Worm (Caenorhabditis elegans) whole organism, L1 larva: Measurements from ENCODE around the gene clec-2.
A peak's percentile ranks its signal among the peaks of the same experiment; 100 is the strongest.

Experiments
- C04F5.9 ChIP-seq: sonication (generic microtip); optimal IDR thresholded peaks from 2 replicates; lab custom pipeline; 2016; ENCODE audit warnings: missing genetic modification characterization, missing compliant biosample characterization
- C16A3.4 ChIP-seq: fragments of 150-350 bp; optimal IDR thresholded peaks from 2 replicates; lab custom pipeline; 2014; ENCODE audit warnings: missing biosample characterization, missing genetic modification characterization
- F16B12.6 ChIP-seq: fragments of 150-350 bp; optimal IDR thresholded peaks from 2 replicates; lab custom pipeline; 2014; ENCODE audit warnings: missing biosample characterization, missing genetic modification characterization
- ama-1 ChIP-seq: fragments of 150-350 bp; optimal IDR thresholded peaks from 2 replicates; lab custom pipeline; 2014
- blmp-1 ChIP-seq: fragments of 150-350 bp; optimal IDR thresholded peaks from 2 replicates; lab custom pipeline; 2014; ENCODE audit warnings: missing biosample characterization, missing genetic modification characterization
- ceh-82 ChIP-seq, 3 experiments: fragments of 150-350 bp in 1 of 3; sonication (generic microtip) in 2 of 3; optimal IDR thresholded peaks; 2 replicates each; lab custom pipeline; 2014 to 2017; ENCODE audit warnings: missing biosample characterization in 3 of 3, missing genetic modification characterization in 3 of 3
- ces-1 ChIP-seq: fragments of 150-350 bp; optimal IDR thresholded peaks from 2 replicates; lab custom pipeline; 2014; ENCODE audit warnings: missing biosample characterization, missing genetic modification reagents, missing genetic modification characterization
- dpl-1 ChIP-seq, 3 experiments: fragments of 150-350 bp in 2 of 3; sonication (generic microtip) in 1 of 3; optimal IDR thresholded peaks; 2 replicates each; lab custom pipeline; 2014 to 2017; ENCODE audit warnings: missing biosample characterization in 3 of 3, missing genetic modification characterization in 3 of 3, missing genetic modification reagents in 3 of 3
- dsc-1 ChIP-seq: sonication (generic microtip); optimal IDR thresholded peaks from 2 replicates; lab custom pipeline; 2016; ENCODE audit warnings: mild to moderate bottlenecking, missing genetic modification characterization, missing compliant biosample characterization
- efl-1 ChIP-seq, 4 experiments: fragments of 150-350 bp; optimal IDR thresholded peaks in 3 of 4; peaks in 1 of 4; 1 replicate in 1 of 4; 2 replicates in 3 of 4; lab custom pipeline; 2014; ENCODE audit warnings: missing biosample characterization in 2 of 4, missing genetic modification characterization in 2 of 4, missing genetic modification reagents in 2 of 4
- egl-13 ChIP-seq: sonication (generic microtip); optimal IDR thresholded peaks from 2 replicates; lab custom pipeline; 2016; ENCODE audit warnings: missing genotype, missing genetic modification reagents, missing genetic modification characterization, missing compliant biosample characterization
- fkh-8 ChIP-seq: sonication (generic microtip); optimal IDR thresholded peaks from 2 replicates; lab custom pipeline; 2016; ENCODE audit warnings: mild to moderate bottlenecking, missing genetic modification characterization, missing compliant biosample characterization
- grh-1 ChIP-seq: fragments of 200-800 bp; sonication (Bioruptor generic); IDR thresholded peaks from 2 replicates; pipeline ENCODE4 v1.3.6; 2022; ENCODE audit warnings: missing genetic modification reagents, missing genetic modification characterization, missing compliant biosample characterization
- hlh-17 ChIP-seq: fragments of 200-800 bp; sonication (Bioruptor generic); optimal IDR thresholded peaks from 2 replicates; lab custom pipeline; 2018; ENCODE audit warnings: missing genetic modification characterization, mild to moderate bottlenecking, missing compliant biosample characterization, moderate library complexity, borderline replicate concordance
- hpl-2 ChIP-seq: fragments of 150-350 bp; optimal IDR thresholded peaks from 2 replicates; lab custom pipeline; 2014; ENCODE audit warnings: missing biosample characterization, missing genetic modification reagents, missing genetic modification characterization
- isw-1 ChIP-seq: fragments of 200-800 bp; sonication (Bioruptor generic); IDR thresholded peaks from 2 replicates; pipeline ENCODE4 v1.3.6; 2022; ENCODE audit warnings: missing genetic modification characterization, missing compliant biosample characterization
- jun-1 ChIP-seq: fragments of 150-350 bp; optimal IDR thresholded peaks from 2 replicates; lab custom pipeline; 2014; ENCODE audit warnings: missing biosample characterization, missing genetic modification reagents, missing genetic modification characterization
- lin-14 ChIP-seq: fragments of 200-800 bp; sonication (Bioruptor generic); optimal IDR thresholded peaks from 2 replicates; lab custom pipeline; 2018; ENCODE audit warnings: mild to moderate bottlenecking, missing genetic modification characterization, moderate library complexity, missing compliant biosample characterization
- lin-35 ChIP-seq, 2 experiments: fragments of 150-350 bp; optimal IDR thresholded peaks; 2 replicates each; lab custom pipeline; 2014; ENCODE audit warnings: missing biosample characterization in 2 of 2, missing genetic modification characterization in 2 of 2, missing genetic modification reagents in 2 of 2
- lin-39 ChIP-seq: fragments of 150-350 bp; optimal IDR thresholded peaks from 2 replicates; lab custom pipeline; 2014; ENCODE audit warnings: missing biosample characterization, missing genetic modification reagents, missing genetic modification characterization
- lir-3 ChIP-seq: sonication (generic microtip); optimal IDR thresholded peaks from 2 replicates; lab custom pipeline; 2016; ENCODE audit warnings: mild to moderate bottlenecking, missing genetic modification characterization, moderate library complexity, missing compliant biosample characterization; ENCODE audit not compliant: poor library complexity
- lsy-2 ChIP-seq, 2 experiments: fragments of 150-350 bp; optimal IDR thresholded peaks; 2 replicates each; lab custom pipeline; 2014; ENCODE audit warnings: missing biosample characterization in 2 of 2, missing genetic modification characterization in 2 of 2
- mdl-1 ChIP-seq, 2 experiments: fragments of 150-350 bp; optimal IDR thresholded peaks; 2 replicates each; lab custom pipeline; 2014 to 2017; ENCODE audit warnings: missing biosample characterization in 2 of 2, missing genetic modification characterization in 2 of 2, inconsistent platforms in 1 of 2
- nhr-11 ChIP-seq: fragments of 150-350 bp; optimal IDR thresholded peaks from 2 replicates; lab custom pipeline; 2014; ENCODE audit warnings: missing biosample characterization, missing genetic modification characterization
- nhr-20 ChIP-seq: sonication (generic microtip); optimal IDR thresholded peaks from 2 replicates; lab custom pipeline; 2016; ENCODE audit warnings: mild to moderate bottlenecking, missing genetic modification characterization, missing compliant biosample characterization
- nhr-28 ChIP-seq: fragments of 150-350 bp; optimal IDR thresholded peaks from 2 replicates; lab custom pipeline; 2014; ENCODE audit warnings: missing biosample characterization, missing genetic modification characterization
- nhr-47 ChIP-seq: sonication (generic microtip); optimal IDR thresholded peaks from 2 replicates; lab custom pipeline; 2016; ENCODE audit warnings: mild to moderate bottlenecking, missing genetic modification characterization, moderate library complexity, missing compliant biosample characterization
- nhr-71 ChIP-seq: sonication (generic microtip); optimal IDR thresholded peaks from 2 replicates; lab custom pipeline; 2016; ENCODE audit warnings: mild to moderate bottlenecking, missing genetic modification characterization, moderate library complexity, missing compliant biosample characterization
- nhr-77 ChIP-seq: fragments of 150-350 bp; optimal IDR thresholded peaks from 2 replicates; lab custom pipeline; 2014; ENCODE audit warnings: missing biosample characterization, missing genetic modification characterization
- nhr-84 ChIP-seq: sonication (generic microtip); optimal IDR thresholded peaks from 2 replicates; lab custom pipeline; 2017; ENCODE audit warnings: missing biosample characterization, missing genetic modification characterization
- nhr-85 ChIP-seq: sonication (generic microtip); peaks from one replicate; lab custom pipeline; 2016; ENCODE audit warnings: missing genetic modification characterization, inconsistent platforms, missing compliant biosample characterization
- nhr-90 ChIP-seq: sonication (generic microtip); optimal IDR thresholded peaks from 2 replicates; lab custom pipeline; 2016; ENCODE audit warnings: mild to moderate bottlenecking, missing genetic modification characterization, missing compliant biosample characterization; ENCODE audit not compliant: poor library complexity
- pag-3 ChIP-seq: sonication (generic microtip); optimal IDR thresholded peaks from 2 replicates; lab custom pipeline; 2017; ENCODE audit warnings: missing genetic modification characterization, mild to moderate bottlenecking, missing compliant biosample characterization, antibody characterized with exemption, borderline replicate concordance; ENCODE audit not compliant: insufficient read depth
- pax-3 ChIP-seq: fragments of 200-800 bp; sonication (Bioruptor generic); optimal IDR thresholded peaks from 2 replicates; lab custom pipeline; 2018; ENCODE audit warnings: mild to moderate bottlenecking, missing genetic modification characterization, moderate library complexity, missing compliant biosample characterization
- pqm-1 ChIP-seq: sonication (generic microtip); optimal IDR thresholded peaks from 3 replicates; lab custom pipeline; 2017; ENCODE audit warnings: missing biosample characterization, missing genetic modification characterization
- rnt-1 ChIP-seq: sonication (generic microtip); optimal IDR thresholded peaks from 2 replicates; lab custom pipeline; 2016; ENCODE audit warnings: mild to moderate bottlenecking, missing genetic modification characterization, moderate library complexity, missing compliant biosample characterization
- snu-23 ChIP-seq: sonication (generic microtip); optimal IDR thresholded peaks from 2 replicates; lab custom pipeline; 2016; ENCODE audit warnings: missing genetic modification characterization, missing compliant biosample characterization
- sox-4 ChIP-seq: sonication (generic microtip); optimal IDR thresholded peaks from 2 replicates; lab custom pipeline; 2016; ENCODE audit warnings: missing genetic modification characterization, missing compliant biosample characterization
- swsn-7 ChIP-seq: sonication (generic microtip); optimal IDR thresholded peaks from 2 replicates; lab custom pipeline; 2016; ENCODE audit warnings: missing genetic modification characterization, missing compliant biosample characterization
- tbx-2 ChIP-seq: sonication (generic microtip); optimal IDR thresholded peaks from 2 replicates; lab custom pipeline; 2016; ENCODE audit warnings: missing genetic modification characterization, missing compliant biosample characterization
- unc-98 ChIP-seq: fragments of 200-800 bp; sonication (Bioruptor generic); IDR thresholded peaks from 2 replicates; pipeline ENCODE4 v1.3.6; 2022; ENCODE audit warnings: missing genetic modification characterization, missing compliant biosample characterization
- xbp-1 ChIP-seq: sonication (generic microtip); optimal IDR thresholded peaks from 2 replicates; lab custom pipeline; 2016; ENCODE audit warnings: missing genetic modification characterization, missing compliant biosample characterization
- ztf-11 ChIP-seq, 2 experiments: sonication (generic microtip); optimal IDR thresholded peaks; 2 replicates each; lab custom pipeline; 2016 to 2017; ENCODE audit warnings: missing genetic modification characterization in 2 of 2, missing biosample characterization in 1 of 2, missing compliant biosample characterization in 1 of 2
- ztf-4 ChIP-seq: fragments of 150-350 bp; optimal IDR thresholded peaks from 2 replicates; lab custom pipeline; 2014; ENCODE audit warnings: missing biosample characterization, missing genetic modification characterization

The clec-2 gene

DNA sequence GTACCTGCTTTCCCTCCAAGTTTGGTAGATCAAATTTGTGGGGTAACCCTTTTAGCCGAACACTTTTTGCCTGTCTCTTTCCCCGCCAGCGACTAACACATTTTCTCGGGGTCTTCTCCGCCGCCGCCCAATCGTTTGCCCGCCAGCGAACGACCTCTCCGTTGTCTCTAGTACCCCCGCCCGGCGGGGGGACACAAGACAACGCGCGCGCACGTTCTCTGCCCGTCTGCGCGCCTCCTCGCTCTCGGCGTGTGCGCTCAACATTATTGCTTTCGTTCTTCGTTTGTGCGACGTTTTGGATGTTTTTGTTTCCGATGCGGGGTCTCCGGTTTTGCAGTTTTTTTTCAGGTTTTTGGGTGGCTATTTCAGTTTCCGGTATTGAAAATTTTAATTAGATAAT is 32.3 kb upstream of the clec-2 start (continued):
- TF ChIP-seq nhr-85 (tag; lab: Kevin White, UChicago) (no peak), egl-13 (no peak), lin-39 (tag; lab: Kevin White, UChicago) (no peak), jun-1 (tag; lab: Kevin White, UChicago) (no peak), rnt-1 (tag; lab: Kevin White, UChicago) (peak; percentile 24), F16B12.6 (tag; lab: Kevin White, UChicago) (no peak), ama-1 (lab: Kevin White, UChicago) (no peak), dpl-1 (GFP tag; optimal IDR thresholded peaks at IDR 0.05; lab: Kevin White, UChicago) (peak in 1 of 3 experiments; percentile 9), nhr-28 (tag; lab: Kevin White, UChicago) (no peak), unc-98 (GFP tag; lab: Robert Waterston, UW) (no peak), ztf-11 (tag; optimal IDR thresholded peaks at IDR 0.05; lab: Kevin White, UChicago) (no peak), pqm-1 (tag; lab: Kevin White, UChicago) (no peak), ces-1 (GFP tag; lab: Kevin White, UChicago) (no peak), nhr-90 (no peak), nhr-11 (no peak), isw-1 (GFP tag; lab: Robert Waterston, UW) (no peak)

DNA sequence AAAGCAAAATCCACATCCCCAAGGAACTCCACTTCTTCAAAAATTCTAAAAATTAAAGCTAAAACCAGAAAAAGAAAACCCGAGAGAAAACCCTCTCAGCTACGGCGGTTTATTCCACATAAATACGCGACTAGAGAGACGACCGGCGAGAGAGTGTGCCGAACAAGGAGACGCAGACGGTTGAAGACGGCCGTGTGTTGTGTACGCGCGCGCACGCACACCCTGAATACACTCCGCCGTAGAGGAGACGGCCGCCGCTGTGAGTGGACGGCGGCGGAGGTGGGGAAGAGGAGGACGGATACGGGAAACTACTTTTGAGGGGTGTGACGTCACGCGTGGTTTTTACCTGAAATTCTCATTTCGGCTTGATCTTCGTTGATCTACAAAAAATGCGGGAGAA is 31.4 kb upstream of the clec-2 start:
- TF ChIP-seq swsn-7 (tag; lab: Kevin White, UChicago) (peak; percentile 39), tbx-2 (tag; lab: Kevin White, UChicago) (peak; percentile 38), snu-23 (GFP tag; lab: Kevin White, UChicago) (peak; percentile 55), C04F5.9 (tag; lab: Kevin White, UChicago) (peak; percentile 11), lin-35 (GFP tag; optimal IDR thresholded peaks at IDR 0.05; lab: Kevin White, UChicago) (peak in 1 of 2 experiments; percentile 17), fkh-8 (peak; percentile 30), sox-4 (tag; lab: Kevin White, UChicago) (no peak), ztf-11 (tag; optimal IDR thresholded peaks at IDR 0.05; lab: Kevin White, UChicago) (peak in 1 of 2 experiments; percentile 6), hlh-17 (GFP tag; lab: Kevin White, UChicago) (no peak), efl-1 (optimal IDR thresholded peaks at IDR 0.05; lab: Kevin White, UChicago) (peak; percentile 15 to 17), efl-1 (GFP tag; optimal IDR thresholded peaks at IDR 0.05 in 1 of 2; lab: Kevin White, UChicago) (peak in 1 of 2 experiments; percentile 82), rnt-1 (tag; lab: Kevin White, UChicago) (peak; percentile 35), nhr-77 (tag; lab: Kevin White, UChicago) (no peak), dpl-1 (GFP tag; optimal IDR thresholded peaks at IDR 0.05; lab: Kevin White, UChicago) (peak in 1 of 3 experiments; percentile 5), dsc-1 (peak; percentile 12), nhr-71 (peak; percentile 36), nhr-20 (tag; lab: Kevin White, UChicago) (peak; percentile 33), pag-3 (tag; lab: Kevin White, UChicago) (no peak), ceh-82 (tag; optimal IDR thresholded peaks at IDR 0.05; lab: Kevin White, UChicago) (peak in 1 of 3 experiments; percentile 28), lin-14 (peak; percentile 67), nhr-47 (tag; lab: Kevin White, UChicago) (peak; percentile 47), pax-3 (tag; lab: Kevin White, UChicago) (no peak), blmp-1 (no peak)
- TF ChIP-seq, all 84 proteins: peak for 16

DNA sequence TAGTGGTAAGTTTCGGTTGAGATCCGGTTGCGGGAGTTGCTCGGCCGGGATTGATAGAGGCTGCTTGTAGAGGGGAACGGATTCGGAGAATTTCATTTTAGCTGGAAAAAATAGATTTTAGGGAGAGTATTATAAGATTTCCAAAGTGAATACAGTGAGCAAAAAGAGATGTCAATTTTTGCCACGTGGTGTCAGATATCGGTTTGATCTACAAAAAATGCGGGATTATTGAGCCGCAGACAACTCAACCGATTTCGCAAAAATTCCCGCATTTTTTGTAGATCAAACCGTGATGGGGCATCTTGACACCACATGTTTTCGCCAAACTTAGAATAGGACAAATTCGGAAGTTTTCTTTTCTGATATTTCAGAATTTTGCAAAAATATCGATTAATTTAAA is 31.0 kb upstream of the clec-2 start, which contains the start of gene lido-13:
Gene lido-13, minus strand, starts transcription at position 101 of the 400 bp plus-strand sequence.
- TF ChIP-seq lir-3 (tag; lab: Kevin White, UChicago), result no peak
- TF ChIP-seq rnt-1 (tag; lab: Kevin White, UChicago), result no peak
- TF ChIP-seq ztf-4, result no peak
- TF ChIP-seq mdl-1 (tag; optimal IDR thresholded peaks at IDR 0.05; lab: Kevin White, UChicago), result no peak
- TF ChIP-seq grh-1 (GFP tag; lab: Robert Waterston, UW), result no peak
- TF ChIP-seq C16A3.4 (tag; lab: Kevin White, UChicago), result no peak
- no peak for TF ChIP-seq blmp-1
- no peak for TF ChIP-seq nhr-84
- TF ChIP-seq xbp-1 (tag; lab: Kevin White, UChicago), result no peak
- TF ChIP-seq lsy-2 (tag; optimal IDR thresholded peaks at IDR 0.05; lab: Kevin White, UChicago), result no peak
- TF ChIP-seq hpl-2, result no peak
- TF ChIP-seq, all 84 proteins: peak for 0
